Worm (Caenorhabditis elegans) whole organism, young adult: ENCODE measurements around the gene Y57A10A.8.

ENCODE experiments used
- F55B11.4 ChIP-seq: sonication (generic microtip); optimal IDR thresholded peaks from 2 replicates; lab custom pipeline; 2016; ENCODE audit warnings: missing compliant biosample characterization, missing genetic modification characterization, borderline replicate concordance; ENCODE audit not compliant: insufficient read depth
- T07F8.4 ChIP-seq: sonication (generic microtip); optimal IDR thresholded peaks from 2 replicates; lab custom pipeline; 2016; ENCODE audit warnings: mild to moderate bottlenecking, missing genetic modification characterization, moderate library complexity, missing compliant biosample characterization
- ceh-100 ChIP-seq: fragments of 200-800 bp; sonication (Bioruptor generic); IDR thresholded peaks from 2 replicates; pipeline ENCODE4 v1.3.6; 2022; ENCODE audit warnings: missing genetic modification reagents, missing genetic modification characterization, missing compliant biosample characterization
- nhr-179 ChIP-seq: sonication (generic microtip); optimal IDR thresholded peaks from 2 replicates; lab custom pipeline; 2016; ENCODE audit warnings: mild to moderate bottlenecking, missing genetic modification characterization, missing compliant biosample characterization
- rec-8 ChIP-seq, 2 experiments: sonication (generic microtip); optimal IDR thresholded peaks; 2 replicates each; lab custom pipeline; 2016; ENCODE audit warnings: mild to moderate bottlenecking in 2 of 2, missing genetic modification characterization in 2 of 2, missing genetic modification reagents in 2 of 2, missing genotype in 2 of 2, missing biosample characterization in 1 of 2, missing compliant biosample characterization in 1 of 2, moderate library complexity in 1 of 2
- sea-2 ChIP-seq: fragments of 200-800 bp; sonication (Bioruptor generic); IDR thresholded peaks from 2 replicates; pipeline ENCODE4 v1.3.6; 2022; ENCODE audit warnings: missing genetic modification characterization, missing compliant biosample characterization
- snpc-3.4 ChIP-seq: sonication (generic microtip); optimal IDR thresholded peaks from 2 replicates; lab custom pipeline; 2017; ENCODE audit warnings: missing genetic modification characterization, mild to moderate bottlenecking, missing compliant biosample characterization, antibody characterized with exemption, moderate library complexity, missing genotype, missing genetic modification reagents

DNA sequence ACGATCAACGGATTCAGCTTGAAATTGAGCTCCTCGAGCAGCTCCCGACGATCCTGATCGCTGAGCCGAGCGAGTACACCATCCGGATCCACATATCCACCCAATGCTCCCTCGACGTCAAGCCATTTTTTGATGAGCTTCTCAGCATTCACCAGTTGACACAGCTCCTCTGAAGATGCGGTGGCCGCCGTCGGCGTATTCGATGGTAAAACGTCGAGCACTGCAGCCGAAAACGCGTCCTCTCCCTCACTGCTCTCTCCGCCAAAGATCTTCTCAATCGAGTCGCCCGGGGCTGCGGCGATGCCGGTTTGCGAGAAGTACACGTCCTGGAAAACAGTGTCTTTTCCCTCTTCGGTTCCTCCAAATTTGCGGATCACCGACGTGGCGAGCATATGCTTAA, 49.9 kb downstream of the Y57A10A.8 start:
- TF ChIP-seq sea-2 (GFP tag; lab: Robert Waterston, UW) (no peak), F55B11.4 (no peak), ceh-100 (no peak), rec-8 (tag; optimal IDR thresholded peaks at IDR 0.05; lab: Kevin White, UChicago) (no peak), snpc-3.4 (tag; lab: Kevin White, UChicago) (no peak), nhr-179 (tag; lab: Kevin White, UChicago) (no peak), T07F8.4 (no peak)
